Fruit fly (Drosophila melanogaster) whole organism, adult: ENCODE data around the gene CG17110.

Experiments
- CG11617 ChIP-seq: fragments of 200-800 bp; sonication (Bioruptor generic); optimal IDR thresholded peaks from 2 replicates; lab custom pipeline; 2017; ENCODE audit warnings: mild to moderate bottlenecking, missing biosample characterization, missing genetic modification reagents, missing genetic modification characterization
- CG14711 ChIP-seq: fragments of 200-800 bp; sonication (Bioruptor generic); optimal IDR thresholded peaks from 2 replicates; lab custom pipeline; 2018; ENCODE audit warnings: missing biosample characterization, mild to moderate bottlenecking, missing genetic modification characterization, moderate library complexity
- CG5204 ChIP-seq: fragments of 200-800 bp; sonication (Bioruptor generic); optimal IDR thresholded peaks from 2 replicates; lab custom pipeline; 2016; ENCODE audit warnings: missing biosample characterization, missing genetic modification characterization
- CG7045 ChIP-seq: fragments of 200-800 bp; sonication (Bioruptor generic); optimal IDR thresholded peaks from 2 replicates; lab custom pipeline; 2017; ENCODE audit warnings: missing biosample characterization, mild to moderate bottlenecking, missing genetic modification characterization
- Mnt ChIP-seq: fragments of 200-800 bp; sonication (Bioruptor generic); optimal IDR thresholded peaks from 2 replicates; lab custom pipeline; 2016; ENCODE audit warnings: missing biosample characterization, mild to moderate bottlenecking, missing genetic modification characterization
- pad ChIP-seq: fragments of 200-800 bp; sonication (Bioruptor generic); optimal IDR thresholded peaks from 3 replicates; lab custom pipeline; 2017; ENCODE audit warnings: missing biosample characterization, missing genetic modification characterization, mild to moderate bottlenecking, moderate library complexity, missing genetic modification reagents

dm6 chr3R:23129617-23130016 is 38.1 kb downstream of the CG17110 start:
- TF ChIP-seq CG7045: no peak
- no peak for TF ChIP-seq CG14711 (tag; lab: Kevin White, UChicago)
- TF ChIP-seq Mnt (GFP tag; lab: Kevin White, UChicago): no peak
- no peak for TF ChIP-seq CG11617 (GFP tag; lab: Kevin White, UChicago)
- TF ChIP-seq CG5204 (GFP tag; lab: Kevin White, UChicago): no peak
- TF ChIP-seq pad: no peak
